Fruit fly (Drosophila melanogaster) whole organism, prepupa: ENCODE results near the gene MTF-1.

ENCODE experiments used
- Blimp-1 ChIP-seq: fragments of 200-800 bp; sonication (Bioruptor generic); optimal IDR thresholded peaks from 3 replicates; lab custom pipeline; 2017; ENCODE audit warnings: missing biosample characterization, missing genetic modification characterization, mild to moderate bottlenecking, moderate library complexity, missing genetic modification reagents
- CG10631 ChIP-seq: fragments of 200-800 bp; sonication (Bioruptor generic); optimal IDR thresholded peaks from 2 replicates; lab custom pipeline; 2016; ENCODE audit warnings: missing biosample characterization, missing genetic modification characterization
- CG10669 ChIP-seq: fragments of 200-800 bp; sonication (Bioruptor generic); optimal IDR thresholded peaks from 3 replicates; lab custom pipeline; 2018; ENCODE audit warnings: missing biosample characterization, mild to moderate bottlenecking, missing genetic modification characterization, moderate library complexity
- CG11294 ChIP-seq: fragments of 200-800 bp; sonication (Bioruptor generic); IDR thresholded peaks from 2 replicates; pipeline ENCODE4 v1.3.6; 2022; ENCODE audit warnings: missing biosample characterization, missing genetic modification characterization
- CG11762 ChIP-seq: fragments of 200-800 bp; sonication (Bioruptor generic); optimal IDR thresholded peaks from 3 replicates; lab custom pipeline; 2016; ENCODE audit warnings: missing biosample characterization, missing genetic modification characterization; ENCODE audit not compliant: insufficient read depth
- CG11902 ChIP-seq: fragments of 200-800 bp; sonication (Bioruptor generic); optimal IDR thresholded peaks from 3 replicates; lab custom pipeline; 2016; ENCODE audit warnings: missing biosample characterization, missing genetic modification characterization
- CG15336 ChIP-seq: fragments of 200-800 bp; sonication (Bioruptor generic); IDR thresholded peaks from 2 replicates; pipeline ENCODE4 v1.3.6; 2022; ENCODE audit warnings: missing biosample characterization, missing genetic modification characterization
- CG1621 ChIP-seq: fragments of 200-800 bp; sonication (Bioruptor generic); optimal IDR thresholded peaks from 3 replicates; lab custom pipeline; 2018; ENCODE audit warnings: missing biosample characterization, mild to moderate bottlenecking, missing genetic modification characterization
- CG16779 ChIP-seq: fragments of 200-800 bp; sonication (Bioruptor generic); optimal IDR thresholded peaks from 3 replicates; lab custom pipeline; 2017; ENCODE audit warnings: missing biosample characterization, mild to moderate bottlenecking, missing genetic modification characterization
- CG3032 ChIP-seq: fragments of 200-800 bp; optimal IDR thresholded peaks from 2 replicates; lab custom pipeline; 2019; ENCODE audit warnings: missing biosample characterization, mild to moderate bottlenecking, missing genetic modification characterization, moderate library complexity
- CG34406 ChIP-seq: fragments of 200-800 bp; sonication (Bioruptor generic); optimal IDR thresholded peaks from 3 replicates; lab custom pipeline; 2016; ENCODE audit warnings: missing biosample characterization, missing genetic modification characterization
- CG3919 ChIP-seq: fragments of 200-800 bp; sonication (Bioruptor generic); optimal IDR thresholded peaks from 3 replicates; lab custom pipeline; 2016; ENCODE audit warnings: missing biosample characterization, missing genetic modification characterization
- CG4318 ChIP-seq: fragments of 200-800 bp; sonication (Bioruptor generic); optimal IDR thresholded peaks from 3 replicates; lab custom pipeline; 2017; ENCODE audit warnings: missing biosample characterization, mild to moderate bottlenecking, missing genetic modification characterization
- CG6163 ChIP-seq: fragments of 200-800 bp; sonication (Bioruptor generic); IDR thresholded peaks from 3 replicates; pipeline ENCODE4 v1.3.6; 2022; ENCODE audit warnings: missing biosample characterization, missing genetic modification characterization
- CG6276 ChIP-seq: fragments of 200-800 bp; sonication (Bioruptor generic); optimal IDR thresholded peaks from 2 replicates; lab custom pipeline; 2017; ENCODE audit warnings: missing biosample characterization, mild to moderate bottlenecking, missing genetic modification characterization
- CG6808 ChIP-seq: fragments of 200-800 bp; sonication (Bioruptor generic); optimal IDR thresholded peaks from 3 replicates; lab custom pipeline; 2017; ENCODE audit warnings: missing biosample characterization, missing genetic modification characterization, mild to moderate bottlenecking, moderate library complexity, missing genetic modification reagents
- CG6854 ChIP-seq: fragments of 200-800 bp; sonication (Bioruptor generic); optimal IDR thresholded peaks from 2 replicates; lab custom pipeline; 2017; ENCODE audit warnings: missing biosample characterization, mild to moderate bottlenecking, missing genetic modification characterization
- CG8119 ChIP-seq: fragments of 200-800 bp; sonication (Bioruptor generic); IDR thresholded peaks from 3 replicates; pipeline ENCODE4 v1.3.6; 2022; ENCODE audit warnings: missing biosample characterization, missing genetic modification characterization
- CG8319 ChIP-seq: fragments of 200-800 bp; sonication (Bioruptor generic); optimal IDR thresholded peaks from 3 replicates; lab custom pipeline; 2016; ENCODE audit warnings: missing biosample characterization, missing genetic modification characterization
- CG9139 ChIP-seq: fragments of 200-800 bp; sonication (Bioruptor generic); optimal IDR thresholded peaks from 3 replicates; lab custom pipeline; 2017; ENCODE audit warnings: missing biosample characterization, mild to moderate bottlenecking, missing genetic modification characterization
- Eip75B ChIP-seq: fragments of 200-800 bp; sonication (Bioruptor generic); optimal IDR thresholded peaks from 3 replicates; lab custom pipeline; 2016; ENCODE audit warnings: missing biosample characterization, missing genetic modification characterization
- Ets21C ChIP-seq: fragments of 200-800 bp; sonication (Bioruptor generic); optimal IDR thresholded peaks from 3 replicates; lab custom pipeline; 2016; ENCODE audit warnings: missing biosample characterization, missing genetic modification characterization
- Ets96B ChIP-seq: fragments of 200-800 bp; optimal IDR thresholded peaks from 2 replicates; lab custom pipeline; 2019; ENCODE audit warnings: missing biosample characterization, mild to moderate bottlenecking, missing genetic modification characterization, moderate library complexity
- Gug ChIP-seq: fragments of 200-800 bp; sonication (Bioruptor generic); IDR thresholded peaks from 2 replicates; pipeline ENCODE4 v1.3.6; 2022; ENCODE audit warnings: missing biosample characterization, missing genetic modification characterization
- Hr38 ChIP-seq: sonication (Bioruptor generic); optimal IDR thresholded peaks from 2 replicates; lab custom pipeline; 2016; ENCODE audit warnings: missing biosample characterization, missing genetic modification characterization
- Hr39 ChIP-seq: fragments of 200-800 bp; sonication (Bioruptor generic); optimal IDR thresholded peaks from 2 replicates; lab custom pipeline; 2016; ENCODE audit warnings: missing biosample characterization, missing genetic modification characterization
- Hr4 ChIP-seq: fragments of 200-800 bp; sonication (Bioruptor generic); optimal IDR thresholded peaks from 3 replicates; lab custom pipeline; 2016; ENCODE audit warnings: missing biosample characterization, missing genetic modification characterization
- Lpt ChIP-seq: fragments of 200-800 bp; sonication (Bioruptor generic); optimal IDR thresholded peaks from 3 replicates; lab custom pipeline; 2016; ENCODE audit warnings: missing biosample characterization, missing genetic modification characterization
- Met ChIP-seq: fragments of 200-800 bp; sonication (Bioruptor generic); optimal IDR thresholded peaks from 3 replicates; lab custom pipeline; 2016; ENCODE audit warnings: missing biosample characterization, missing genetic modification characterization
- OdsH ChIP-seq: fragments of 200-800 bp; sonication (Bioruptor generic); optimal IDR thresholded peaks from 3 replicates; lab custom pipeline; 2016; ENCODE audit warnings: missing biosample characterization, missing genetic modification characterization
- Sox102F ChIP-seq: fragments of 200-800 bp; sonication (Bioruptor generic); optimal IDR thresholded peaks from 2 replicates; lab custom pipeline; 2016; ENCODE audit warnings: missing biosample characterization, mild to moderate bottlenecking, missing genetic modification characterization
- Sox14 ChIP-seq: fragments of 200-800 bp; sonication (Bioruptor generic); optimal IDR thresholded peaks from 3 replicates; lab custom pipeline; 2016; ENCODE audit warnings: missing biosample characterization, missing genetic modification characterization
- Sox15 ChIP-seq: fragments of 200-800 bp; sonication (Bioruptor generic); optimal IDR thresholded peaks from 3 replicates; lab custom pipeline; 2016; ENCODE audit warnings: missing biosample characterization, missing genetic modification characterization
- achi ChIP-seq: fragments of 200-800 bp; sonication (Bioruptor generic); optimal IDR thresholded peaks from 3 replicates; lab custom pipeline; 2016; ENCODE audit warnings: missing biosample characterization, missing genetic modification characterization
- acj6 ChIP-seq: fragments of 200-800 bp; sonication (Bioruptor generic); optimal IDR thresholded peaks from 3 replicates; lab custom pipeline; 2016; ENCODE audit warnings: missing biosample characterization, missing genetic modification characterization
- cyc ChIP-seq: fragments of 200-800 bp; sonication (Bioruptor generic); optimal IDR thresholded peaks from 3 replicates; lab custom pipeline; 2016; ENCODE audit warnings: missing biosample characterization, missing genetic modification characterization
- dac ChIP-seq: fragments of 200-800 bp; sonication (Bioruptor generic); optimal IDR thresholded peaks from 2 replicates; lab custom pipeline; 2017; ENCODE audit warnings: missing biosample characterization, mild to moderate bottlenecking, missing genetic modification characterization
- dsx ChIP-seq: fragments of 200-800 bp; optimal IDR thresholded peaks from 3 replicates; lab custom pipeline; 2019; ENCODE audit warnings: missing biosample characterization, mild to moderate bottlenecking, missing genetic modification characterization, moderate library complexity; ENCODE audit not compliant: poor library complexity, severe bottlenecking
- eg ChIP-seq: fragments of 200-800 bp; sonication (Bioruptor generic); IDR thresholded peaks from 3 replicates; pipeline ENCODE4 v1.3.6; 2022; ENCODE audit warnings: missing biosample characterization, missing genetic modification characterization
- esn ChIP-seq: fragments of 200-800 bp; sonication (Bioruptor generic); optimal IDR thresholded peaks from 2 replicates; lab custom pipeline; 2016; ENCODE audit warnings: missing biosample characterization, mild to moderate bottlenecking, missing genetic modification characterization, moderate library complexity
- fd59A ChIP-seq: fragments of 200-800 bp; sonication (Bioruptor generic); optimal IDR thresholded peaks from 2 replicates; lab custom pipeline; 2017; ENCODE audit warnings: missing biosample characterization, mild to moderate bottlenecking, missing genetic modification characterization, missing genetic modification reagents
- fd85E ChIP-seq: fragments of 200-800 bp; sonication (Bioruptor generic); optimal IDR thresholded peaks from 3 replicates; lab custom pipeline; 2016; ENCODE audit warnings: missing biosample characterization, missing genetic modification characterization
- fkh ChIP-seq: fragments of 200-800 bp; sonication (Bioruptor generic); optimal IDR thresholded peaks from 3 replicates; lab custom pipeline; 2017; ENCODE audit warnings: missing biosample characterization, mild to moderate bottlenecking, missing genetic modification characterization, moderate library complexity
- lz ChIP-seq: fragments of 200-800 bp; sonication (Bioruptor generic); optimal IDR thresholded peaks from 3 replicates; lab custom pipeline; 2016; ENCODE audit warnings: missing biosample characterization, missing genetic modification characterization
- net ChIP-seq: fragments of 200-800 bp; sonication (Bioruptor generic); optimal IDR thresholded peaks from 3 replicates; lab custom pipeline; 2016; ENCODE audit warnings: missing biosample characterization, missing genetic modification characterization
- pdm3 ChIP-seq: fragments of 200-800 bp; sonication (Bioruptor generic); optimal IDR thresholded peaks from 3 replicates; lab custom pipeline; 2016; ENCODE audit warnings: missing biosample characterization, missing genetic modification characterization
- salr ChIP-seq, 2 experiments: fragments of 200-800 bp; sonication (Bioruptor generic); optimal IDR thresholded peaks; 3 replicates each; lab custom pipeline; 2016 to 2018; ENCODE audit warnings: missing biosample characterization in 2 of 2, missing genetic modification characterization in 2 of 2, mild to moderate bottlenecking in 1 of 2
- spab ChIP-seq: fragments of 200-800 bp; sonication (Bioruptor generic); optimal IDR thresholded peaks from 2 replicates; lab custom pipeline; 2017; ENCODE audit warnings: missing biosample characterization, mild to moderate bottlenecking, missing genetic modification characterization, missing genetic modification reagents
- svp ChIP-seq: fragments of 200-800 bp; sonication (Bioruptor generic); peaks from one replicate; lab custom pipeline; 2016; ENCODE audit warnings: missing biosample characterization, missing genetic modification characterization
- topi ChIP-seq: fragments of 200-800 bp; sonication (Bioruptor generic); optimal IDR thresholded peaks from 3 replicates; lab custom pipeline; 2016; ENCODE audit warnings: missing biosample characterization, missing genetic modification characterization

MTF-1 gene

DNA sequence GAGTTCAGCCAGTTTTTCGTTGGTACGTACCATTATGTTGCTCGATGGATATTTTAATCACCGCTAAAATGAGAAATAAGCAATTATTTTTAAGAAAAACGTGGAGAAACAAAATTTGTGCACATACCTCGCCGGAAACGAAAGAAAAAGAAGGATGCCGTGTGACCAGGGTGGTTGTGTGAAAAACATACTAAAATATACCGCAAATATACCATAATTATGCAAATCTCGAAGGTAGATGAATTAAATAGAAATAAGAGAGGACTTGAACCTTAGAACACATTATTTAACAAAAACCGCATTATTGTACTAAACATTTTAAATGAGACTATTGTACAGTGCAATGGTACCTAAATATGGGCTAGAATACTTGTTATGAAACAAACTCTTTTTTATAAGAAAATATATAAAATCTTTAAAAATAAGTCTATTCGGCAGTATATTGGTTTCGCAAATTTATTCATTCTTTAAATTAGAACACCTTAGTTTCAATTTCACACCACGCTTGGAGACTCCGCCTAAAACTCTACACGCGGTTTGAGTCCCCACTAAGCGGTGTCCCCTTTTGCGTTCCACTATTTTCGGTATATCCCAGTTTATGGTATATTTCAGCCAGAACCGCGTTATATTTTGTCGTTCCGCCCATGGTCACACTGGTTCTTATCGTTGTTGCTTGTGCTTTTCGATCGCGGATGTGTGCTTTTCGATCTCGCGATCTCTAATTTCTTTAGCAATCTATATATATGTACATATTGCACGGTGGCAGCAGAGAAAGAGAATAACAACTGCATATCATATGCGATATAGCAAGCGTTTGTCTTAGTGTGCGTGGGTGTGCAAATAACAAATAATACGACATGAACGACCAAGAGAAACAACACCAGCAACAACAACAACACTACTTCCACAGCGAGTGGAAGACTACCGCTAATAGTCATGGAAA, at the start of gene MTF-1, which contains the start of gene RpS17:
Gene MTF-1, plus strand, starts transcription at position 648 of the 943 bp plus-strand sequence.
Gene RpS17, minus strand, starts transcription at position 157 of the 943 bp plus-strand sequence.
- TF ChIP-seq eg (peak; percentile 59), CG6854 (GFP tag; lab: Kevin White, UChicago) (peak; percentile 82), fd85E (GFP tag; lab: Kevin White, UChicago) (no peak), Sox102F (GFP tag; lab: Kevin White, UChicago) (peak; percentile 59), CG9139 (GFP tag; lab: Kevin White, UChicago) (peak; percentile 57), achi (GFP tag; lab: Kevin White, UChicago) (peak; percentile 48), CG1621 (tag; lab: Kevin White, UChicago) (peak; percentile 53), CG6276 (GFP tag; lab: Kevin White, UChicago) (no peak), topi (GFP tag; lab: Kevin White, UChicago) (peak; percentile 54), lz (GFP tag; lab: Kevin White, UChicago) (peak; percentile 65), CG11762 (no peak), CG6808 (GFP tag; lab: Kevin White, UChicago) (peak; percentile 32), fd59A (GFP tag; lab: Kevin White, UChicago) (no peak), net (GFP tag; lab: Kevin White, UChicago) (peak; percentile 47), cyc (GFP tag; lab: Kevin White, UChicago) (peak; percentile 40), spab (GFP tag; lab: Kevin White, UChicago) (no peak), CG10669 (GFP tag; lab: Kevin White, UChicago) (peak; percentile 24), CG15336 (0 out of 2 replicates have a peak, but pooled peaks have one; percentile 26), dsx (peak; percentile 11), svp (GFP tag; lab: Kevin White, UChicago) (peak; percentile 77), pdm3 (GFP tag; lab: Kevin White, UChicago) (peak; percentile 40), Sox15 (GFP tag; lab: Kevin White, UChicago) (no peak), OdsH (GFP tag; lab: Kevin White, UChicago) (peak; percentile 34), Hr4 (GFP tag; lab: Kevin White, UChicago) (no peak), Hr39 (peak; percentile 51), acj6 (GFP tag; lab: Kevin White, UChicago) (peak; percentile 55), CG8319 (GFP tag; lab: Kevin White, UChicago) (no peak), CG10631 (GFP tag; lab: Kevin White, UChicago) (no peak), esn (GFP tag; lab: Kevin White, UChicago) (peak; percentile 72), Sox14 (GFP tag; lab: Kevin White, UChicago) (peak; percentile 24), fkh (no peak), CG11294 (GFP tag; lab: Robert Waterston, UW) (no peak), Eip75B (GFP tag; lab: Kevin White, UChicago) (peak; percentile 50), Ets96B (tag; lab: Kevin White, UChicago) (peak; percentile 6), Blimp-1 (GFP tag; lab: Kevin White, UChicago) (peak; percentile 15), Met (GFP tag; lab: Kevin White, UChicago) (peak; percentile 67), Ets21C (GFP tag; lab: Kevin White, UChicago) (no peak), CG16779 (tag; lab: Kevin White, UChicago) (peak; percentile 28), CG8119 (GFP tag; lab: Robert Waterston, UW) (peak; percentile 40; the same call in 1 of the 3 replicates), CG11902 (GFP tag; lab: Kevin White, UChicago) (no peak), dac (no peak), CG4318 (GFP tag; lab: Kevin White, UChicago) (no peak), CG3919 (GFP tag; lab: Kevin White, UChicago) (peak; percentile 63), Hr38 (no peak), CG3032 (no peak), Lpt (GFP tag; lab: Kevin White, UChicago) (no peak), salr (GFP tag; optimal IDR thresholded peaks at IDR 0.05; lab: Kevin White, UChicago) (peak in 1 of 2 experiments; percentile 56), Gug (GFP tag; lab: Robert Waterston, UW) (no peak), CG34406 (GFP tag; lab: Kevin White, UChicago) (peak; percentile 54), CG6163 (GFP tag; lab: Robert Waterston, UW) (peak; percentile 27; the same call in 2 of the 3 replicates)
